Worm (Caenorhabditis elegans) whole organism, L4 larva: ENCODE results near the gene F09E5.7.

Source experiments
- ceh-82 ChIP-seq: sonication (generic microtip); optimal IDR thresholded peaks from 2 replicates; lab custom pipeline; 2017; ENCODE audit warnings: missing biosample characterization, missing genetic modification characterization
- daf-12 ChIP-seq: fragments of 150-350 bp; optimal IDR thresholded peaks from 2 replicates; lab custom pipeline; 2014; ENCODE audit warnings: missing biosample characterization, missing genetic modification reagents, missing genetic modification characterization
- dmd-9 ChIP-seq: fragments of 200-800 bp; sonication (Bioruptor generic); IDR thresholded peaks from 2 replicates; pipeline ENCODE4 v1.3.6; 2022; ENCODE audit warnings: missing genetic modification reagents, missing genetic modification characterization, missing compliant biosample characterization
- duxl-1 ChIP-seq: sonication (generic microtip); optimal IDR thresholded peaks from 2 replicates; lab custom pipeline; 2016; ENCODE audit warnings: mild to moderate bottlenecking, missing genetic modification characterization, moderate library complexity, missing compliant biosample characterization; ENCODE audit not compliant: poor library complexity
- hlh-11 ChIP-seq: fragments of 200-800 bp; sonication (Bioruptor generic); optimal IDR thresholded peaks from 2 replicates; lab custom pipeline; 2018; ENCODE audit warnings: mild to moderate bottlenecking, missing genetic modification characterization, missing compliant biosample characterization
- hlh-30 ChIP-seq: sonication (generic microtip); optimal IDR thresholded peaks from 2 replicates; lab custom pipeline; 2017; ENCODE audit warnings: antibody characterized with exemption, mild to moderate bottlenecking, missing genetic modification characterization, missing compliant biosample characterization; ENCODE audit not compliant: insufficient read depth
- madf-5 ChIP-seq, 2 experiments: fragments of 200-800 bp; sonication (Bioruptor generic); IDR thresholded peaks; 2 replicates each; pipeline ENCODE4 v1.3.6; 2022; ENCODE audit warnings: missing compliant biosample characterization in 2 of 2, missing genetic modification characterization in 2 of 2
- madf-9 ChIP-seq: fragments of 200-800 bp; sonication (Bioruptor generic); conservative IDR thresholded peaks from 2 replicates; pipeline ENCODE4 v1.3.6; 2022; ENCODE audit warnings: missing genetic modification reagents, missing genetic modification characterization, missing compliant biosample characterization
- nhr-77 ChIP-seq: fragments of 150-350 bp; optimal IDR thresholded peaks from 2 replicates; lab custom pipeline; 2014; ENCODE audit warnings: missing biosample characterization, missing genetic modification characterization
- pha-4 ChIP-seq, 2 experiments: fragments of 150-350 bp in 1 of 2; fragments of 200-800 bp in 1 of 2; sonication (Bioruptor generic) in 1 of 2; IDR thresholded peaks in 1 of 2; optimal IDR thresholded peaks in 1 of 2; 2 replicates each; pipeline versions ENCODE4 v1.3.6 to Lab custom; 2014 to 2022; ENCODE audit warnings: missing genetic modification characterization in 2 of 2, missing genetic modification reagents in 2 of 2, missing biosample characterization in 1 of 2, missing compliant biosample characterization in 1 of 2
- sdz-12 ChIP-seq: fragments of 200-800 bp; sonication (Bioruptor generic); optimal IDR thresholded peaks from 2 replicates; lab custom pipeline; 2018; ENCODE audit warnings: mild to moderate bottlenecking, missing genetic modification characterization, missing compliant biosample characterization
- ztf-7 ChIP-seq: fragments of 150-350 bp; optimal IDR thresholded peaks from 2 replicates; lab custom pipeline; 2014; ENCODE audit warnings: missing biosample characterization, missing genetic modification characterization

F09E5.7 gene

ce11 chrII:5399201-5399600, 47.3 kb downstream of the F09E5.7 start, which contains the start of gene mog-5 (continued):
- TF ChIP-seq daf-12 (tag; lab: Kevin White, UChicago): no peak
- TF ChIP-seq duxl-1 (tag; lab: Kevin White, UChicago): no peak
- no peak for TF ChIP-seq madf-5 (GFP tag; IDR thresholded peaks at IDR 0.05; lab: Robert Waterston, UW)
- no peak for TF ChIP-seq ztf-7
- no peak for TF ChIP-seq sdz-12
- peak; percentile 23 for TF ChIP-seq hlh-30 (tag; lab: Kevin White, UChicago)
- TF ChIP-seq pha-4 (GFP tag; IDR thresholded peaks at IDR 0.05; lab: Robert Waterston, UW): no peak
- TF ChIP-seq pha-4 (tag; optimal IDR thresholded peaks at IDR 0.05; lab: Kevin White, UChicago): peak; percentile 25
- TF ChIP-seq ceh-82 (tag; lab: Kevin White, UChicago): no peak
- TF ChIP-seq dmd-9: no peak
- no peak for TF ChIP-seq madf-9 (GFP tag; lab: Robert Waterston, UW)
- TF ChIP-seq hlh-11 (tag; lab: Kevin White, UChicago): no peak
- no peak for TF ChIP-seq nhr-77 (tag; lab: Kevin White, UChicago)
